Fruit fly (Drosophila melanogaster) whole organism, pupa: ENCODE data around the gene CG14817.

Experiments used
- CG10348 ChIP-seq: fragments of 200-800 bp; sonication (Bioruptor generic); IDR thresholded peaks from 2 replicates; pipeline ENCODE4 v1.3.6; 2022; ENCODE audit warnings: missing biosample characterization, missing genetic modification characterization
- CG12605 ChIP-seq: fragments of 200-800 bp; sonication (Bioruptor generic); IDR thresholded peaks from 2 replicates; pipeline ENCODE4 v1.3.6; 2022; ENCODE audit warnings: missing biosample characterization, missing genetic modification characterization
- CG13204 ChIP-seq: fragments of 200-800 bp; sonication (Bioruptor generic); optimal IDR thresholded peaks from 2 replicates; lab custom pipeline; 2018; ENCODE audit warnings: missing biosample characterization, mild to moderate bottlenecking, missing genetic modification characterization, moderate library complexity
- CG14655 ChIP-seq: fragments of 200-800 bp; sonication (Bioruptor generic); optimal IDR thresholded peaks from 3 replicates; lab custom pipeline; 2017; ENCODE audit warnings: mild to moderate bottlenecking, missing biosample characterization, missing genetic modification reagents, missing genetic modification characterization
- CG15710 ChIP-seq: fragments of 200-800 bp; sonication (Bioruptor generic); optimal IDR thresholded peaks from 2 replicates; lab custom pipeline; 2018; ENCODE audit warnings: missing biosample characterization, mild to moderate bottlenecking, missing genetic modification characterization, moderate library complexity
- CG17806 ChIP-seq: fragments of 200-800 bp; sonication (Bioruptor generic); optimal IDR thresholded peaks from 2 replicates; lab custom pipeline; 2018; ENCODE audit warnings: missing biosample characterization, mild to moderate bottlenecking, missing genetic modification characterization, moderate library complexity
- CG32121 ChIP-seq: fragments of 200-800 bp; sonication (Bioruptor generic); IDR thresholded peaks from 2 replicates; pipeline ENCODE4 v1.3.6; 2022; ENCODE audit warnings: missing biosample characterization, missing genetic modification characterization
- CG34367 ChIP-seq: fragments of 200-800 bp; sonication (Bioruptor generic); optimal IDR thresholded peaks from 2 replicates; lab custom pipeline; 2018; ENCODE audit warnings: missing biosample characterization, mild to moderate bottlenecking, missing genetic modification characterization
- CG4496 ChIP-seq: fragments of 200-800 bp; sonication (Bioruptor generic); IDR thresholded peaks from 3 replicates; pipeline ENCODE4 v1.3.6; 2022; ENCODE audit warnings: missing biosample characterization, missing genetic modification characterization
- CG8159 ChIP-seq: fragments of 200-800 bp; sonication (Bioruptor generic); optimal IDR thresholded peaks from 3 replicates; lab custom pipeline; 2018; ENCODE audit warnings: missing biosample characterization, mild to moderate bottlenecking, missing genetic modification characterization, moderate library complexity
- CG8301 ChIP-seq: fragments of 200-800 bp; sonication (Bioruptor generic); optimal IDR thresholded peaks from 2 replicates; lab custom pipeline; 2018; ENCODE audit warnings: missing biosample characterization, mild to moderate bottlenecking, missing genetic modification characterization
- CG9948 ChIP-seq: fragments of 200-800 bp; sonication (Bioruptor generic); optimal IDR thresholded peaks from 2 replicates; lab custom pipeline; 2018; ENCODE audit warnings: missing biosample characterization, mild to moderate bottlenecking, missing genetic modification characterization, moderate library complexity
- D1 ChIP-seq: fragments of 200-800 bp; sonication (Bioruptor generic); optimal IDR thresholded peaks from 2 replicates; lab custom pipeline; 2018; ENCODE audit warnings: missing biosample characterization, mild to moderate bottlenecking, missing genetic modification characterization, moderate library complexity
- EcR ChIP-seq: fragments of 200-800 bp; sonication (Bioruptor generic); optimal IDR thresholded peaks from 3 replicates; lab custom pipeline; 2019; ENCODE audit warnings: missing biosample characterization, missing genetic modification characterization, mild to moderate bottlenecking, moderate library complexity, missing genetic modification reagents
- Ets98B ChIP-seq: fragments of 200-800 bp; sonication (Bioruptor generic); IDR thresholded peaks from 2 replicates; pipeline ENCODE4 v1.3.6; 2022; ENCODE audit warnings: missing biosample characterization, missing genetic modification characterization
- Pif1A ChIP-seq: fragments of 200-800 bp; sonication (Bioruptor generic); optimal IDR thresholded peaks from 3 replicates; lab custom pipeline; 2016; ENCODE audit warnings: missing biosample characterization, missing genetic modification characterization
- Pif1B ChIP-seq: fragments of 200-800 bp; sonication (Bioruptor generic); optimal IDR thresholded peaks from 3 replicates; lab custom pipeline; 2016; ENCODE audit warnings: missing biosample characterization, missing genetic modification characterization
- Snoo ChIP-seq: fragments of 200-800 bp; sonication (Bioruptor generic); optimal IDR thresholded peaks from 3 replicates; lab custom pipeline; 2017; ENCODE audit warnings: missing biosample characterization, mild to moderate bottlenecking, missing genetic modification characterization, inconsistent platforms
- fd96Ca ChIP-seq: fragments of 200-800 bp; sonication (Bioruptor generic); IDR thresholded peaks from 3 replicates; pipeline ENCODE4 v1.3.6; 2022; ENCODE audit warnings: missing biosample characterization, missing genetic modification characterization
- gl ChIP-seq: fragments of 200-800 bp; sonication (Bioruptor generic); optimal IDR thresholded peaks from 2 replicates; lab custom pipeline; 2018; ENCODE audit warnings: missing biosample characterization, mild to moderate bottlenecking, missing genetic modification characterization
- rn ChIP-seq: fragments of 200-800 bp; sonication (Bioruptor generic); IDR thresholded peaks from 2 replicates; pipeline ENCODE4 v1.3.6; 2022; ENCODE audit warnings: missing biosample characterization, missing genetic modification characterization

Gene CG14817

dm6 chrX:1830396-1831218 lies 46.5 kb downstream of the CG14817 start:
- peak; percentile 98 for TF ChIP-seq CG8301 (tag; lab: Kevin White, UChicago)
- TF ChIP-seq CG12605: peak; percentile 99
- TF ChIP-seq EcR (GFP tag; lab: Kevin White, UChicago): peak; percentile 67
- TF ChIP-seq CG34367 (tag; lab: Kevin White, UChicago): peak; percentile 98
- TF ChIP-seq CG8159: peak; percentile 98
- TF ChIP-seq CG15710 (tag; lab: Kevin White, UChicago): peak; percentile 95
- peak; percentile 98 for TF ChIP-seq CG14655 (GFP tag; lab: Kevin White, UChicago)
- peak; percentile 99 for TF ChIP-seq CG17806 (tag; lab: Kevin White, UChicago)
- peak; percentile 97 for TF ChIP-seq CG9948
- peak; percentile 87 for TF ChIP-seq CG13204
- peak; percentile 99 for TF ChIP-seq fd96Ca (GFP tag; lab: Robert Waterston, UW)
- peak; percentile 99 for TF ChIP-seq Ets98B (GFP tag; lab: Robert Waterston, UW)
- TF ChIP-seq CG10348 (GFP tag; lab: Robert Waterston, UW): peak; percentile 94
- TF ChIP-seq D1 (tag; lab: Kevin White, UChicago): peak; percentile 89
- TF ChIP-seq Snoo: peak; percentile 98
- TF ChIP-seq Pif1A: peak; percentile 99
- peak; percentile 100 for TF ChIP-seq CG4496 (GFP tag; lab: Robert Waterston, UW)
- peak; percentile 98 for TF ChIP-seq rn (GFP tag; lab: Robert Waterston, UW)
- peak; percentile 96 for TF ChIP-seq gl (tag; lab: Kevin White, UChicago)
- TF ChIP-seq Pif1B (GFP tag; lab: Kevin White, UChicago): peak; percentile 99
- peak; percentile 99 for TF ChIP-seq CG32121 (GFP tag; lab: Robert Waterston, UW)

- TF ChIP-seq fd96Ca (GFP tag; lab: Robert Waterston, UW): no peak
- no peak for TF ChIP-seq CG32121 (GFP tag; lab: Robert Waterston, UW)
- peak; percentile 53; the same call in 1 of the 2 replicates for TF ChIP-seq CG12605
- peak; percentile 3 for TF ChIP-seq CG14655 (GFP tag; lab: Kevin White, UChicago)
- TF ChIP-seq EcR (GFP tag; lab: Kevin White, UChicago): peak; percentile 90
- TF ChIP-seq, all 21 proteins: peak for 3
These were observed 49.0 kb downstream of the CG14817 start for dm6 chrX:1828097-1828496.
